Worm (Caenorhabditis elegans) whole organism, midembryonic: ENCODE results near the gene srx-76.

Experiments used
- cog-1 ChIP-seq: sonication (generic microtip); optimal IDR thresholded peaks from 2 replicates; lab custom pipeline; 2016; ENCODE audit warnings: missing genetic modification characterization, missing compliant biosample characterization
- ztf-29 ChIP-seq: fragments of 200-800 bp; sonication (Bioruptor generic); IDR thresholded peaks from 2 replicates; pipeline ENCODE4 v1.3.6; 2022; ENCODE audit warnings: missing genetic modification reagents, missing genetic modification characterization, missing compliant biosample characterization

ce11 chrV:11888656-11889055 lies 3.0 kb upstream of the srx-76 start:
- no peak for TF ChIP-seq ztf-29 (GFP tag; lab: Robert Waterston, UW)
- no peak for TF ChIP-seq cog-1 (tag; lab: Kevin White, UChicago)
